Worm (Caenorhabditis elegans) whole organism, L3 larva: ENCODE measurements around the gene T13C5.2.

Experiments
- ama-1 ChIP-seq: fragments of 150-350 bp; optimal IDR thresholded peaks from 2 replicates; lab custom pipeline; 2018
- ceh-16 ChIP-seq: sonication (generic microtip); optimal IDR thresholded peaks from 2 replicates; lab custom pipeline; 2017; ENCODE audit warnings: missing biosample characterization, missing genetic modification characterization
- ceh-28 ChIP-seq: fragments of 150-350 bp; optimal IDR thresholded peaks from 2 replicates; lab custom pipeline; 2014; ENCODE audit warnings: missing biosample characterization, missing genetic modification reagents, missing genetic modification characterization
- ceh-82 ChIP-seq: fragments of 150-350 bp; optimal IDR thresholded peaks from 2 replicates; lab custom pipeline; 2014; ENCODE audit warnings: missing biosample characterization, missing genetic modification characterization
- ceh-9 ChIP-seq: sonication (generic microtip); optimal IDR thresholded peaks from 2 replicates; lab custom pipeline; 2018; ENCODE audit warnings: missing biosample characterization, missing genetic modification characterization
- egl-27 ChIP-seq: sonication (generic microtip); optimal IDR thresholded peaks from 4 replicates; lab custom pipeline; 2017; ENCODE audit warnings: missing biosample characterization, missing genetic modification reagents, missing genetic modification characterization
- egl-5 ChIP-seq: fragments of 150-350 bp; optimal IDR thresholded peaks from 2 replicates; lab custom pipeline; 2017; ENCODE audit warnings: missing biosample characterization, missing genetic modification reagents, missing genetic modification characterization, inconsistent platforms
- elt-1 ChIP-seq: fragments of 150-350 bp; optimal IDR thresholded peaks from 2 replicates; lab custom pipeline; 2014; ENCODE audit warnings: missing biosample characterization, missing genetic modification characterization
- elt-2 ChIP-seq: sonication (generic microtip); optimal IDR thresholded peaks from 2 replicates; lab custom pipeline; 2016; ENCODE audit warnings: missing genetic modification reagents, mild to moderate bottlenecking, missing genetic modification characterization, missing compliant biosample characterization
- elt-3 ChIP-seq, 3 experiments: fragments of 150-350 bp in 1 of 3; sonication (generic microtip) in 2 of 3; optimal IDR thresholded peaks; 2 replicates in 2 of 3; 4 replicates in 1 of 3; lab custom pipeline; 2014 to 2017; ENCODE audit warnings: missing biosample characterization in 3 of 3, missing genetic modification characterization in 3 of 3
- eor-1 ChIP-seq, 2 experiments: fragments of 150-350 bp; optimal IDR thresholded peaks; 2 replicates each; lab custom pipeline; 2014 to 2018; ENCODE audit warnings: missing biosample characterization in 2 of 2, missing genetic modification characterization in 2 of 2
- fkh-10 ChIP-seq: sonication (generic microtip); optimal IDR thresholded peaks from 2 replicates; lab custom pipeline; 2017; ENCODE audit warnings: missing biosample characterization, missing genetic modification reagents, missing genetic modification characterization
- fkh-2 ChIP-seq: fragments of 150-350 bp; optimal IDR thresholded peaks from 2 replicates; lab custom pipeline; 2014; ENCODE audit warnings: missing biosample characterization, missing genetic modification reagents, missing genetic modification characterization
- fos-1 ChIP-seq: fragments of 150-350 bp; optimal IDR thresholded peaks from 2 replicates; lab custom pipeline; 2014; ENCODE audit warnings: missing biosample characterization, missing genetic modification characterization
- hmg-11 ChIP-seq: sonication (generic microtip); optimal IDR thresholded peaks from 2 replicates; lab custom pipeline; 2016; ENCODE audit warnings: missing genetic modification characterization, missing compliant biosample characterization
- jun-1 ChIP-seq: fragments of 150-350 bp; optimal IDR thresholded peaks from 2 replicates; lab custom pipeline; 2014; ENCODE audit warnings: missing biosample characterization, missing genetic modification reagents, missing genetic modification characterization
- lin-15B ChIP-seq: fragments of 150-350 bp; optimal IDR thresholded peaks from 2 replicates; lab custom pipeline; 2014; ENCODE audit warnings: missing biosample characterization, missing genetic modification characterization
- lin-39 ChIP-seq: fragments of 150-350 bp; optimal IDR thresholded peaks from 2 replicates; lab custom pipeline; 2018; ENCODE audit warnings: missing biosample characterization, missing genetic modification reagents, missing genetic modification characterization
- lsy-12 ChIP-seq: sonication (generic microtip); optimal IDR thresholded peaks from 2 replicates; lab custom pipeline; 2016; ENCODE audit warnings: mild to moderate bottlenecking, missing genetic modification characterization, missing compliant biosample characterization
- mdl-1 ChIP-seq: fragments of 150-350 bp; optimal IDR thresholded peaks from 2 replicates; lab custom pipeline; 2014; ENCODE audit warnings: missing biosample characterization, missing genetic modification characterization
- nfya-1 ChIP-seq: sonication (generic microtip); optimal IDR thresholded peaks from 2 replicates; lab custom pipeline; 2017; ENCODE audit warnings: missing genetic modification characterization, mild to moderate bottlenecking, missing compliant biosample characterization, antibody characterized with exemption, moderate library complexity; ENCODE audit not compliant: insufficient read depth
- nhr-11 ChIP-seq: fragments of 150-350 bp; optimal IDR thresholded peaks from 2 replicates; lab custom pipeline; 2014; ENCODE audit warnings: missing biosample characterization, missing genetic modification characterization
- nhr-12 ChIP-seq: fragments of 150-350 bp; optimal IDR thresholded peaks from 2 replicates; lab custom pipeline; 2014; ENCODE audit warnings: missing biosample characterization, missing genetic modification characterization
- nhr-23 ChIP-seq: fragments of 150-350 bp; optimal IDR thresholded peaks from 2 replicates; lab custom pipeline; 2014; ENCODE audit warnings: missing biosample characterization, missing genetic modification reagents, missing genetic modification characterization
- nhr-237 ChIP-seq: fragments of 150-350 bp; optimal IDR thresholded peaks from 2 replicates; lab custom pipeline; 2014; ENCODE audit warnings: missing biosample characterization, missing genetic modification characterization
- nhr-28 ChIP-seq: fragments of 150-350 bp; optimal IDR thresholded peaks from 2 replicates; lab custom pipeline; 2014; ENCODE audit warnings: missing biosample characterization, missing genetic modification characterization
- nhr-43 ChIP-seq: sonication (generic microtip); optimal IDR thresholded peaks from 2 replicates; lab custom pipeline; 2016; ENCODE audit warnings: mild to moderate bottlenecking, missing genetic modification characterization, missing compliant biosample characterization; ENCODE audit not compliant: poor library complexity, severe bottlenecking
- nhr-67 ChIP-seq: fragments of 150-350 bp; optimal IDR thresholded peaks from 2 replicates; lab custom pipeline; 2014; ENCODE audit warnings: missing biosample characterization, missing genetic modification characterization
- nhr-77 ChIP-seq: fragments of 150-350 bp; optimal IDR thresholded peaks from 2 replicates; lab custom pipeline; 2014; ENCODE audit warnings: missing biosample characterization, missing genetic modification characterization
- pqm-1 ChIP-seq: fragments of 150-350 bp; optimal IDR thresholded peaks from 2 replicates; lab custom pipeline; 2017; ENCODE audit warnings: missing biosample characterization, missing genetic modification characterization, inconsistent platforms
- sea-2 ChIP-seq: fragments of 150-350 bp; sonication (generic microtip); optimal IDR thresholded peaks from 4 replicates; lab custom pipeline; 2014; ENCODE audit warnings: missing biosample characterization, missing genetic modification reagents, missing genetic modification characterization
- skn-1 ChIP-seq: fragments of 150-350 bp; optimal IDR thresholded peaks from 2 replicates; lab custom pipeline; 2014; ENCODE audit warnings: missing biosample characterization, missing genetic modification characterization
- snpc-4 ChIP-seq: fragments of 150-350 bp; optimal IDR thresholded peaks from 2 replicates; lab custom pipeline; 2014; ENCODE audit warnings: missing biosample characterization, missing genetic modification characterization
- ztf-11 ChIP-seq: fragments of 150-350 bp; optimal IDR thresholded peaks from 2 replicates; lab custom pipeline; 2014; ENCODE audit warnings: missing biosample characterization, missing genetic modification characterization

Gene T13C5.2

ce11 chrX:6155436-6155835 is 29.4 kb upstream of the T13C5.2 start:
- TF ChIP-seq ama-1 (lab: Kevin White, UChicago), result no peak
- no peak for TF ChIP-seq skn-1 (tag; lab: Kevin White, UChicago)
- no peak for TF ChIP-seq nhr-23
- TF ChIP-seq ztf-11 (tag; lab: Kevin White, UChicago), result no peak
- TF ChIP-seq nhr-67 (tag; lab: Kevin White, UChicago), result no peak
- TF ChIP-seq elt-3 (tag; optimal IDR thresholded peaks at IDR 0.05; lab: Kevin White, UChicago), result no peak
- TF ChIP-seq lin-39 (tag; lab: Kevin White, UChicago), result peak; percentile 55
- no peak for TF ChIP-seq jun-1 (tag; lab: Kevin White, UChicago)

ce11 chrX:6157411-6157916 is 27.3 kb upstream of the T13C5.2 start:
- TF ChIP-seq pqm-1 (tag; lab: Kevin White, UChicago) (peak; percentile 24), egl-5 (no peak), lin-15B (tag; lab: Kevin White, UChicago) (no peak), ceh-16 (tag; lab: Kevin White, UChicago) (no peak), nhr-77 (tag; lab: Kevin White, UChicago) (no peak), ceh-82 (tag; lab: Kevin White, UChicago) (no peak), ztf-11 (tag; lab: Kevin White, UChicago) (no peak), elt-2 (tag; lab: Kevin White, UChicago) (peak; percentile 52)

- TF ChIP-seq lsy-12 (tag; lab: Kevin White, UChicago) (no peak), nhr-43 (tag; lab: Kevin White, UChicago) (no peak), egl-5 (no peak), ceh-82 (tag; lab: Kevin White, UChicago) (no peak), ama-1 (lab: Kevin White, UChicago) (no peak), nhr-12 (tag; lab: Kevin White, UChicago) (no peak), fkh-2 (tag; lab: Kevin White, UChicago) (no peak), snpc-4 (tag; lab: Kevin White, UChicago) (no peak), nhr-67 (tag; lab: Kevin White, UChicago) (no peak), elt-1 (tag; lab: Kevin White, UChicago) (no peak), mdl-1 (tag; lab: Kevin White, UChicago) (no peak), fos-1 (tag; lab: Kevin White, UChicago) (no peak), hmg-11 (tag; lab: Kevin White, UChicago) (no peak), ceh-9 (tag; lab: Kevin White, UChicago) (no peak), nhr-11 (tag; lab: Kevin White, UChicago) (no peak)
These were observed 25.2 kb upstream of the T13C5.2 start for ce11 chrX:6159562-6159961.

- TF ChIP-seq skn-1 (tag; lab: Kevin White, UChicago), result no peak
- no peak for TF ChIP-seq fkh-10 (GFP tag; lab: Kevin White, UChicago)
- TF ChIP-seq nhr-28 (tag; lab: Kevin White, UChicago), result no peak
- TF ChIP-seq pqm-1 (tag; lab: Kevin White, UChicago), result no peak
- no peak for TF ChIP-seq lin-39 (tag; lab: Kevin White, UChicago)
- TF ChIP-seq sea-2 (GFP tag; lab: Kevin White, UChicago), result no peak
- no peak for TF ChIP-seq snpc-4 (tag; lab: Kevin White, UChicago)
- TF ChIP-seq elt-1 (tag; lab: Kevin White, UChicago), result no peak
- no peak for TF ChIP-seq egl-27 (tag; lab: Kevin White, UChicago)
- TF ChIP-seq nhr-237 (tag; lab: Kevin White, UChicago), result no peak
- TF ChIP-seq nfya-1 (tag; lab: Kevin White, UChicago), result no peak
- no peak for TF ChIP-seq nhr-77 (tag; lab: Kevin White, UChicago)
- no peak for TF ChIP-seq elt-3 (tag; optimal IDR thresholded peaks at IDR 0.05; lab: Kevin White, UChicago)
- no peak for TF ChIP-seq ceh-28 (tag; lab: Kevin White, UChicago)
- no peak for TF ChIP-seq eor-1 (tag; optimal IDR thresholded peaks at IDR 0.05; lab: Kevin White, UChicago)
- no peak for TF ChIP-seq ceh-16 (tag; lab: Kevin White, UChicago)
- TF ChIP-seq nhr-67 (tag; lab: Kevin White, UChicago), result no peak
- no peak for TF ChIP-seq ceh-9 (tag; lab: Kevin White, UChicago)
- no peak for TF ChIP-seq hmg-11 (tag; lab: Kevin White, UChicago)
- TF ChIP-seq elt-2 (tag; lab: Kevin White, UChicago), result no peak
- TF ChIP-seq, all 47 proteins: peak for 0
These were observed 24.4 kb upstream of the T13C5.2 start, which contains the start of gene odd-2 for ce11 chrX:6160427-6160826. TSS of gene odd-2 (minus strand) at chrX:6160527.
